Worm (Caenorhabditis elegans): ENCODE measurements around the gene spsb-2.

The spsb-2 gene

ce11 chrII:15232705-15233104 is 2.6 kb downstream of the spsb-2 start, which contains the start of gene Y46E12BL.2:
Gene Y46E12BL.2 (plus strand): TSS chrII:15232947.
- TF ChIP-seq flt-1 (GFP tag; IDR thresholded peaks at IDR 0.05) (peak; percentile 41; the same call in 1 of the 2 replicates), pes-1 (GFP tag; IDR thresholded peaks at IDR 0.05) (peak; percentile 67; the same call in 1 of the 2 replicates), ceh-13 (GFP tag; optimal IDR thresholded peaks at IDR 0.05) (no peak), F13C5.2 (tag; optimal IDR thresholded peaks at IDR 0.05) (peak; percentile 2), tbx-37 (GFP tag; conservative IDR thresholded peaks at IDR 0.05) (peak; percentile 53; the same call in 1 of the 2 replicates), ets-7 (tag; optimal IDR thresholded peaks at IDR 0.05) (peak; percentile 43)

- TF ChIP-seq tra-4 (tag; optimal IDR thresholded peaks at IDR 0.05) = no peak
- TF ChIP-seq ceh-13 (GFP tag; optimal IDR thresholded peaks at IDR 0.05) = no peak
- no peak for TF ChIP-seq hmbx-1 (tag; optimal IDR thresholded peaks at IDR 0.05)
- TF ChIP-seq aly-1 (tag; optimal IDR thresholded peaks at IDR 0.05) = no peak
- TF ChIP-seq tbx-11 (GFP tag; IDR thresholded peaks at IDR 0.05) = no peak
- TF ChIP-seq tbx-37 (GFP tag; conservative IDR thresholded peaks at IDR 0.05) = no peak
These were observed 3.1 kb downstream of the spsb-2 start for ce11 chrII:15233219-15233618.

DNA sequence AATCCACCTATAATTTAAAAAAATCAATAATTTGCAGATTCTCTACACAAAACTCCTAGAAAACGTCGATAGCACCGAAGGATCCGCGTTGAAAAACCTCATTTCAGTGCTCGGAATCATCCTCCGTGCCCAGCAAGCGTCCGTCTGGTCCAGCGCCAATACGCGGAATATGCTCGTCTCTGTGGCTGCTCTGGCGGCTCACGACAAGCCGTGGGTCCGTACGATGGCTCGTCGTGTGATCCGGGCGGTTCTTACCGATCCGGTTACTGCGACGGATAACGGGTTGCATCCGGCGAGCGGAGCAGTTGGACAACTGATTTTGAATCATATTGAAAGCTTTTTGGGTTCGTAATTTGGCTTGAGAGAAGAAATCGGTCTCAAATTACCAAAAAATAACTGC is 5.5 kb downstream of the spsb-2 start:
- TF ChIP-seq scrt-1 (GFP tag; IDR thresholded peaks at IDR 0.05) (no peak), tbx-11 (GFP tag; IDR thresholded peaks at IDR 0.05) (no peak), hnd-1 (tag; optimal IDR thresholded peaks at IDR 0.05) (no peak), ama-1 (optimal IDR thresholded peaks at IDR 0.05) (no peak), tra-4 (tag; optimal IDR thresholded peaks at IDR 0.05) (no peak), hmbx-1 (tag; optimal IDR thresholded peaks at IDR 0.05) (no peak), pes-1 (GFP tag; IDR thresholded peaks at IDR 0.05) (no peak), ceh-13 (GFP tag; optimal IDR thresholded peaks at IDR 0.05) (no peak), B0310.2 (tag; optimal IDR thresholded peaks at IDR 0.05) (no peak), tbx-37 (GFP tag; conservative IDR thresholded peaks at IDR 0.05) (no peak), aly-1 (tag; optimal IDR thresholded peaks at IDR 0.05) (no peak), ceh-36 (tag; optimal IDR thresholded peaks at IDR 0.05) (no peak)

DNA sequence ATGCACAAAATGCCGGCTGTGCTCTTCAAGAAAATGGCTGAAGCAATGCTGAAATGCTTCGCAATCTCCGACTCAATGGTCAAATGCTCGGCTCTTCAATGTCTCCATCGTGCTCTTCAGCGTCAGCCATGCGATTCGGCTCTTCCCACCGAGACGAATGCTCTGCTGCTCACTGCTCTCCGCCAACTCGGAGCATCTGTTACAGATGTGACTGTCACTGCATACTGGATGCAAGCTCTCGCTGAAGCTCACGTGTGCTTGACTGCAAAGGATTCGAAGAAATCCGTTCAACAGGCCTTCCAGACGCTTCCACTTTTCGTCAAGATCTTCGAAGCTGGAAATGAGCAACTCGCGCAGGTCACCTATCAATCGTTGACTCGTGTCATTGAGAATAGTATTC is 7.0 kb downstream of the spsb-2 start:
- TF ChIP-seq tbx-11 (GFP tag; IDR thresholded peaks at IDR 0.05) (no peak), hmbx-1 (tag; optimal IDR thresholded peaks at IDR 0.05) (no peak), pes-1 (GFP tag; IDR thresholded peaks at IDR 0.05) (no peak), scrt-1 (GFP tag; IDR thresholded peaks at IDR 0.05) (no peak), ceh-13 (GFP tag; optimal IDR thresholded peaks at IDR 0.05) (no peak), aly-1 (tag; optimal IDR thresholded peaks at IDR 0.05) (no peak), ets-7 (tag; optimal IDR thresholded peaks at IDR 0.05) (no peak), sea-1 (GFP tag; conservative IDR thresholded peaks at IDR 0.05) (no peak), hnd-1 (tag; optimal IDR thresholded peaks at IDR 0.05) (no peak), ceh-36 (tag; optimal IDR thresholded peaks at IDR 0.05) (no peak), B0310.2 (tag; optimal IDR thresholded peaks at IDR 0.05) (no peak), F13C5.2 (tag; optimal IDR thresholded peaks at IDR 0.05) (no peak), flt-1 (GFP tag; IDR thresholded peaks at IDR 0.05) (no peak), tra-4 (tag; optimal IDR thresholded peaks at IDR 0.05) (no peak)

DNA sequence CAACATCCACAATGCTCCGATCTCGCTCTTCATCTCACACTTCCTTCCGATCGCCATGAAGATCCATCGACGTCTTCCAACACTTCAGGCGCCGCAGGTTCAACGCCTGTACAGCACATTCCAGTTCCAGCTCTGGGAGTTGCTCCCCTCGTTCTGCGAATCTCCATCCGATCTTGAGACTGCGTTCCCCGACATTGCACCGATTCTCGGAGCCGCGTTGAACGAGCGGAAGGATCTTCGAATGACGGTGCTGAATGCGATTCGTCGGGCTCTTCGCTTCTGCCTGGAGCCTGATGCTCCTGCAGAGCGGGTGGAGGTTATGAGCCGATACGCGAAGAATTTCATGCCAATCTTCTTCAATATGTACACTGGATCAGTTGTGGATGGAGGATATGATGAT is 9.5 kb downstream of the spsb-2 start:
- TF ChIP-seq ets-7 (tag; optimal IDR thresholded peaks at IDR 0.05) = no peak
- no peak for TF ChIP-seq aly-1 (tag; optimal IDR thresholded peaks at IDR 0.05)
- no peak for TF ChIP-seq tbx-11 (GFP tag; IDR thresholded peaks at IDR 0.05)
- no peak for TF ChIP-seq hmbx-1 (tag; optimal IDR thresholded peaks at IDR 0.05)
- TF ChIP-seq hnd-1 (tag; optimal IDR thresholded peaks at IDR 0.05) = no peak
- TF ChIP-seq F13C5.2 (tag; optimal IDR thresholded peaks at IDR 0.05) = no peak

ce11 chrII:15244870-15245269 is 14.7 kb downstream of the spsb-2 start:
- TF ChIP-seq ets-7 (tag; optimal IDR thresholded peaks at IDR 0.05) (no peak), tbx-11 (GFP tag; IDR thresholded peaks at IDR 0.05) (no peak), F13C5.2 (tag; optimal IDR thresholded peaks at IDR 0.05) (no peak), flt-1 (GFP tag; IDR thresholded peaks at IDR 0.05) (no peak), tbx-37 (GFP tag; conservative IDR thresholded peaks at IDR 0.05) (no peak), ama-1 (optimal IDR thresholded peaks at IDR 0.05) (no peak), hnd-1 (tag; optimal IDR thresholded peaks at IDR 0.05) (no peak), tra-4 (tag; optimal IDR thresholded peaks at IDR 0.05) (no peak), hmbx-1 (tag; optimal IDR thresholded peaks at IDR 0.05) (no peak), hmg-4 (GFP tag; optimal IDR thresholded peaks at IDR 0.05) (no peak), aly-1 (tag; optimal IDR thresholded peaks at IDR 0.05) (no peak), scrt-1 (GFP tag; IDR thresholded peaks at IDR 0.05) (no peak), ceh-13 (GFP tag; optimal IDR thresholded peaks at IDR 0.05) (no peak)

- no peak for TF ChIP-seq tbx-37 (GFP tag; conservative IDR thresholded peaks at IDR 0.05)
- TF ChIP-seq hnd-1 (tag; optimal IDR thresholded peaks at IDR 0.05) = no peak
- TF ChIP-seq ama-1 (optimal IDR thresholded peaks at IDR 0.05) = no peak
- no peak for TF ChIP-seq hmg-4 (GFP tag; optimal IDR thresholded peaks at IDR 0.05)
- TF ChIP-seq tra-4 (tag; optimal IDR thresholded peaks at IDR 0.05) = no peak
- TF ChIP-seq ets-7 (tag; optimal IDR thresholded peaks at IDR 0.05) = no peak
- no peak for TF ChIP-seq tbx-11 (GFP tag; IDR thresholded peaks at IDR 0.05)
- no peak for TF ChIP-seq ceh-36 (tag; optimal IDR thresholded peaks at IDR 0.05)
- TF ChIP-seq scrt-1 (GFP tag; IDR thresholded peaks at IDR 0.05) = no peak
- no peak for TF ChIP-seq F13C5.2 (tag; optimal IDR thresholded peaks at IDR 0.05)
These were observed 21.4 kb downstream of the spsb-2 start, which contains the start of gene tig-3 for ce11 chrII:15251593-15251992. Gene tig-3 (minus strand): TSS chrII:15251792.

DNA sequence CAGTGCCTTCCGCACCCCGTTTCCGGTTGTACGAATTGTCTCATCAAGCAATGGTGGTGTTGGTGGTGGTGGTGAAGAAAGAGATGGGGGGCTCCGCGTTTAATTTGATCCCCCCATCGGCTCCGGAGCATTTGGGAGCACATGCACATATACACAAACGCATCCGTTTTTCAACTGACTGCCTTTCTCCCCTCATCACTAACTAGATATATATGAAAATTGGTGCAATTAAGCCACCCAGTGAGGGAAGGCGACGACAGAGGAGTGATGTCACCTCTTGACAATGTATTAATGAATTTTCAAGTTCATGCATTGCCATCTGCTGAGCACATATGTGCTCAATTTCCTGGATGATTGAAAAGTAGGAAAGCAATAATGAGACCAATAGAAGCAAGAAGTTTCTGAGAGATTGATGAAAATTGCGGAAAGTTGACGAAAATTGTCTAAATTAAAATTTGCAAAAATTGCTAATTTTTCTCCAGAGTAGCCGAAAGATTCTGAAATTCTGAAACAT is 23.9 kb downstream of the spsb-2 start:
- TF ChIP-seq tbx-37 (GFP tag; conservative IDR thresholded peaks at IDR 0.05) (no peak), F13C5.2 (tag; optimal IDR thresholded peaks at IDR 0.05) (no peak), tra-4 (tag; optimal IDR thresholded peaks at IDR 0.05) (no peak), flt-1 (GFP tag; IDR thresholded peaks at IDR 0.05) (no peak), ama-1 (optimal IDR thresholded peaks at IDR 0.05) (no peak), ceh-13 (GFP tag; optimal IDR thresholded peaks at IDR 0.05) (no peak), hmg-4 (GFP tag; optimal IDR thresholded peaks at IDR 0.05) (no peak), aly-1 (tag; optimal IDR thresholded peaks at IDR 0.05) (no peak), pes-1 (GFP tag; IDR thresholded peaks at IDR 0.05) (no peak), hmbx-1 (tag; optimal IDR thresholded peaks at IDR 0.05) (no peak), scrt-1 (GFP tag; IDR thresholded peaks at IDR 0.05) (no peak)
